Worm (Caenorhabditis elegans) whole organism, L2 larva: ENCODE data around the gene srh-75.

ENCODE experiments used
- R02D3.7 ChIP-seq: fragments of 150-350 bp; optimal IDR thresholded peaks from 2 replicates; lab custom pipeline; 2014; ENCODE audit warnings: missing biosample characterization, missing genetic modification characterization
- egl-27 ChIP-seq: sonication (generic microtip); optimal IDR thresholded peaks from 3 replicates; lab custom pipeline; 2017; ENCODE audit warnings: missing biosample characterization, missing genetic modification reagents, missing genetic modification characterization
- elt-3 ChIP-seq: sonication (generic microtip); optimal IDR thresholded peaks from 2 replicates; lab custom pipeline; 2017; ENCODE audit warnings: missing biosample characterization, missing genetic modification characterization
- mdl-1 ChIP-seq, 2 experiments: fragments of 150-350 bp in 1 of 2; sonication (generic microtip) in 1 of 2; optimal IDR thresholded peaks; 2 replicates each; lab custom pipeline; 2017; ENCODE audit warnings: missing biosample characterization in 2 of 2, missing genetic modification characterization in 2 of 2
- nhr-11 ChIP-seq: fragments of 150-350 bp; optimal IDR thresholded peaks from 2 replicates; lab custom pipeline; 2014; ENCODE audit warnings: missing biosample characterization, missing genetic modification characterization
- nhr-12 ChIP-seq: fragments of 150-350 bp; optimal IDR thresholded peaks from 2 replicates; lab custom pipeline; 2014; ENCODE audit warnings: missing biosample characterization, missing genetic modification characterization
- zag-1 ChIP-seq: fragments of 150-350 bp; optimal IDR thresholded peaks from 2 replicates; lab custom pipeline; 2014; ENCODE audit warnings: missing biosample characterization, missing genetic modification characterization
- ztf-4 ChIP-seq: fragments of 150-350 bp; optimal IDR thresholded peaks from 2 replicates; lab custom pipeline; 2014; ENCODE audit warnings: missing biosample characterization, missing genetic modification characterization

DNA sequence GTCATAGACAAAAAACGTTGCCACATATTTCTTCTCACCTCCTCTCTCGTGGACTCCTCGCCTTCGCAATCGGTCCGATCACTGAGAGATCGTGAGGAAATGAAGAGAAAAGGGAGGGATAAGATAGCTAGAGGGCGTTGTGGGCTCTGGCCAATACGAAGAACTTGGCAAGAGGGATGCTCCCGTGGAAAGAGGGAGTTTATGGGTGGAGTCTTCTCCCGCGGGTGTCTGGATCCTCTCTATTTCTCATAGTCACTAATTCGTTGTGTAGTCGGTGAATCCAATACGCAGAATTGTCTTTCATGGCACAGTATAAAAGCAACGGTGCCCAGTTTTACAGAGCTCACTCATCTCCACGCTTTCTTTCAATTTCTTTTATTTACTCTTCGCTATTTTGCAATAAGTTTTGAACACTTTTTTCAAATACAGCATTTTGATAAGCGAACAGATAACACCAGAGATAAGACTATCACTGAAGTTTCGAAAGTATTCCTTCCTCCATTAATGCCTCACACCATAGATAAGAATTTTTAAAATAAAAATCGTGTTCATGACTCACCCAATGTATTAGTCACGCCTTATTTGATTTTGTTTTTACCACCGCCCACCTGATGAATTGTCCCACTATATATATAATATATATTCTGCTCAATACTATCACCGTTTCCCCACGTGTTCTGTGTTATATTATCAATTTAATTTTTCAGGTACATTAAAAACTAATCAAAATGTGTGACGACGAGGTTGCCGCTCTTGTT lies 23.6 kb upstream of the srh-75 start, which contains the start of gene act-1:
- TF ChIP-seq egl-27 (tag; lab: Kevin White, UChicago) (no peak), ztf-4 (tag; lab: Kevin White, UChicago) (no peak), elt-3 (tag; lab: Kevin White, UChicago) (no peak), R02D3.7 (tag; lab: Kevin White, UChicago) (no peak), nhr-12 (no peak), zag-1 (no peak), nhr-11 (tag; lab: Kevin White, UChicago) (no peak), mdl-1 (tag; optimal IDR thresholded peaks at IDR 0.05; lab: Kevin White, UChicago) (no peak)
